Fruit fly (Drosophila melanogaster) whole organism, embryonic: ENCODE data around the gene Ac76E.

Experiments used
- Ada2b ChIP-seq: fragments of 200-800 bp; sonication (Bioruptor generic); IDR thresholded peaks from 2 replicates; pipeline ENCODE4 v1.3.6; 2022; ENCODE audit warnings: missing biosample characterization, missing genetic modification characterization
- Awh ChIP-seq: fragments of 200-800 bp; sonication (Bioruptor generic); IDR thresholded peaks from 2 replicates; pipeline ENCODE4, ENCODE4 v1.3.6; 2022; ENCODE audit warnings: missing biosample characterization, missing genetic modification characterization
- Blimp-1 ChIP-seq: fragments of 200-800 bp; sonication (Bioruptor generic); optimal IDR thresholded peaks from 3 replicates; lab custom pipeline; 2018; ENCODE audit warnings: missing biosample characterization, missing genetic modification characterization, mild to moderate bottlenecking, moderate library complexity, missing genetic modification reagents
- CG13123 ChIP-seq: fragments of 200-800 bp; sonication (Bioruptor generic); optimal IDR thresholded peaks from 2 replicates; lab custom pipeline; 2016; ENCODE audit warnings: missing biosample characterization, missing genetic modification characterization
- CG14710 ChIP-seq: fragments of 200-800 bp; sonication (Bioruptor generic); optimal IDR thresholded peaks from 3 replicates; lab custom pipeline; 2019; ENCODE audit warnings: missing biosample characterization, mild to moderate bottlenecking, missing genetic modification characterization, moderate library complexity
- CG1603 ChIP-seq: fragments of 200-800 bp; sonication (Bioruptor generic); optimal IDR thresholded peaks from 2 replicates; lab custom pipeline; 2019; ENCODE audit warnings: missing biosample characterization, mild to moderate bottlenecking, missing genetic modification characterization, moderate library complexity
- CG1647 ChIP-seq: fragments of 200-800 bp; sonication (Bioruptor generic); optimal IDR thresholded peaks from 3 replicates; lab custom pipeline; 2016; ENCODE audit warnings: missing biosample characterization, missing genetic modification characterization
- CG16779 ChIP-seq: fragments of 200-800 bp; sonication (Bioruptor generic); IDR thresholded peaks from 2 replicates; pipeline ENCODE4 v1.3.6; 2022; ENCODE audit warnings: missing biosample characterization, missing genetic modification characterization
- CG17328 ChIP-seq: fragments of 200-800 bp; sonication (Bioruptor generic); IDR thresholded peaks from 2 replicates; pipeline ENCODE4 v1.3.6; 2022; ENCODE audit warnings: missing biosample characterization, missing genetic modification characterization
- CG17361 ChIP-seq: fragments of 200-800 bp; sonication (Bioruptor generic); IDR thresholded peaks from 3 replicates; pipeline ENCODE4 v1.3.6; 2022; ENCODE audit warnings: missing biosample characterization, missing genetic modification characterization
- CG17829 ChIP-seq: fragments of 200-800 bp; optimal IDR thresholded peaks from 2 replicates; lab custom pipeline; 2019; ENCODE audit warnings: missing biosample characterization, mild to moderate bottlenecking, missing genetic modification characterization, moderate library complexity
- CG18764 ChIP-seq: fragments of 200-800 bp; sonication (Bioruptor generic); optimal IDR thresholded peaks from 3 replicates; lab custom pipeline; 2016; ENCODE audit warnings: missing biosample characterization, missing genetic modification characterization
- CG2712 ChIP-seq: fragments of 200-800 bp; optimal IDR thresholded peaks from 3 replicates; lab custom pipeline; 2019; ENCODE audit warnings: missing biosample characterization, mild to moderate bottlenecking, missing genetic modification characterization, moderate library complexity
- CG30431 ChIP-seq: fragments of 200-800 bp; sonication (Bioruptor generic); optimal IDR thresholded peaks from 2 replicates; lab custom pipeline; 2017; ENCODE audit warnings: missing biosample characterization, missing genetic modification characterization
- CG3163 ChIP-seq: fragments of 200-800 bp; sonication (Bioruptor generic); optimal IDR thresholded peaks from 3 replicates; lab custom pipeline; 2016; ENCODE audit warnings: missing biosample characterization, missing genetic modification characterization
- CG34422 ChIP-seq: fragments of 200-800 bp; sonication (Bioruptor generic); IDR thresholded peaks from 3 replicates; pipeline ENCODE4 v1.3.6; 2022; ENCODE audit warnings: missing biosample characterization, missing genetic modification characterization
- CG6689 ChIP-seq: fragments of 200-800 bp; sonication (Bioruptor generic); IDR thresholded peaks from 2 replicates; pipeline ENCODE4 v1.3.6; 2022; ENCODE audit warnings: missing biosample characterization, missing genetic modification characterization
- CG7963 ChIP-seq: fragments of 200-800 bp; sonication (Bioruptor generic); IDR thresholded peaks from 3 replicates; pipeline ENCODE4 v1.3.6; 2022; ENCODE audit warnings: missing biosample characterization, missing genetic modification characterization; ENCODE audit not compliant: partially characterized antibody
- CG8388 ChIP-seq: fragments of 200-800 bp; sonication (Bioruptor generic); optimal IDR thresholded peaks from 2 replicates; lab custom pipeline; 2019; ENCODE audit warnings: missing biosample characterization, mild to moderate bottlenecking, missing genetic modification characterization, moderate library complexity
- CG8765 ChIP-seq: fragments of 200-800 bp; sonication (Bioruptor generic); IDR thresholded peaks from 2 replicates; pipeline ENCODE4 v1.3.6; 2022; ENCODE audit warnings: missing biosample characterization, missing genetic modification characterization
- CG9437 ChIP-seq: fragments of 200-800 bp; sonication (Bioruptor generic); optimal IDR thresholded peaks from 2 replicates; lab custom pipeline; 2018; ENCODE audit warnings: missing biosample characterization, mild to moderate bottlenecking, missing genetic modification characterization
- CG9817 ChIP-seq: fragments of 200-800 bp; sonication (Bioruptor generic); optimal IDR thresholded peaks from 2 replicates; lab custom pipeline; 2018; ENCODE audit warnings: missing biosample characterization, mild to moderate bottlenecking, missing genetic modification characterization, moderate library complexity
- Camta ChIP-seq: fragments of 200-800 bp; sonication (Bioruptor generic); optimal IDR thresholded peaks from 2 replicates; lab custom pipeline; 2016; ENCODE audit warnings: missing biosample characterization, missing genetic modification characterization
- Deaf1 ChIP-seq: fragments of 200-800 bp; optimal IDR thresholded peaks from 3 replicates; lab custom pipeline; 2019; ENCODE audit warnings: missing biosample characterization, mild to moderate bottlenecking, missing genetic modification characterization, moderate library complexity
- Dip3 ChIP-seq: fragments of 200-800 bp; sonication (Bioruptor generic); optimal IDR thresholded peaks from 3 replicates; lab custom pipeline; 2016; ENCODE audit warnings: missing biosample characterization, missing genetic modification characterization
- Fer2 ChIP-seq: fragments of 200-800 bp; sonication (Bioruptor generic); optimal IDR thresholded peaks from 2 replicates; lab custom pipeline; 2018; ENCODE audit warnings: missing biosample characterization, mild to moderate bottlenecking, missing genetic modification characterization, moderate library complexity
- H2.0 ChIP-seq: fragments of 200-800 bp; sonication (Bioruptor generic); IDR thresholded peaks from 2 replicates; pipeline ENCODE4 v1.3.6; 2022; ENCODE audit warnings: missing biosample characterization, missing genetic modification characterization
- HmgD ChIP-seq: fragments of 200-800 bp; sonication (Bioruptor generic); optimal IDR thresholded peaks from 3 replicates; lab custom pipeline; 2016; ENCODE audit warnings: missing biosample characterization, missing genetic modification characterization
- MBD-R2 ChIP-seq: fragments of 200-800 bp; sonication (Bioruptor generic); IDR thresholded peaks from 2 replicates; pipeline ENCODE4 v1.3.6; 2022; ENCODE audit warnings: missing biosample characterization, missing genetic modification characterization
- MTF-1 ChIP-seq: fragments of 200-800 bp; sonication (Bioruptor generic); optimal IDR thresholded peaks from 2 replicates; lab custom pipeline; 2018; ENCODE audit warnings: missing biosample characterization, mild to moderate bottlenecking, missing genetic modification characterization, borderline replicate concordance
- Mad ChIP-seq: fragments of 200-800 bp; sonication (Bioruptor generic); optimal IDR thresholded peaks from 2 replicates; lab custom pipeline; 2016; ENCODE audit warnings: missing biosample characterization, missing genetic modification characterization
- Scr ChIP-seq: fragments of 200-800 bp; sonication (Bioruptor generic); IDR thresholded peaks from 2 replicates; pipeline ENCODE4 v1.3.6; 2022; ENCODE audit warnings: missing biosample characterization, missing genetic modification characterization; ENCODE audit not compliant: partially characterized antibody
- Sox102F ChIP-seq: fragments of 200-800 bp; sonication (Bioruptor generic); optimal IDR thresholded peaks from 2 replicates; lab custom pipeline; 2018; ENCODE audit warnings: missing biosample characterization, mild to moderate bottlenecking, missing genetic modification characterization, moderate library complexity
- Xrp1 ChIP-seq: fragments of 200-800 bp; sonication (Bioruptor generic); IDR thresholded peaks from 2 replicates; pipeline ENCODE4 v1.3.6; 2022; ENCODE audit warnings: missing biosample characterization, missing genetic modification characterization
- al ChIP-seq: fragments of 200-800 bp; sonication (Bioruptor generic); IDR thresholded peaks from 2 replicates; pipeline ENCODE4 v1.3.6; 2022; ENCODE audit warnings: missing biosample characterization, missing genetic modification characterization
- ase ChIP-seq: fragments of 200-800 bp; sonication (Bioruptor generic); IDR thresholded peaks from 3 replicates; pipeline ENCODE4 v1.3.6; 2022; ENCODE audit warnings: missing biosample characterization, missing genetic modification characterization
- ato ChIP-seq: fragments of 200-800 bp; sonication (Bioruptor generic); IDR thresholded peaks from 2 replicates; pipeline ENCODE4 v1.3.6; 2022; ENCODE audit warnings: missing biosample characterization, missing genetic modification characterization; ENCODE audit not compliant: partially characterized antibody
- bcd ChIP-seq: fragments of 200-800 bp; sonication (Bioruptor generic); optimal IDR thresholded peaks from 2 replicates; lab custom pipeline; 2017; ENCODE audit warnings: missing biosample characterization, mild to moderate bottlenecking, missing genetic modification characterization
- dimm ChIP-seq: fragments of 200-800 bp; sonication (Bioruptor generic); IDR thresholded peaks from 2 replicates; pipeline ENCODE4 v1.3.6; 2022; ENCODE audit warnings: missing biosample characterization, missing genetic modification characterization
- ftz-f1 ChIP-seq: fragments of 200-800 bp; sonication (Bioruptor generic); optimal IDR thresholded peaks from 2 replicates; lab custom pipeline; 2016; ENCODE audit warnings: missing biosample characterization, missing genetic modification characterization
- h ChIP-seq: fragments of >200 bp; optimal IDR thresholded peaks from 2 replicates; lab custom pipeline; 2017
- kni ChIP-seq: fragments of 200-800 bp; sonication (Bioruptor generic); optimal IDR thresholded peaks from 3 replicates; lab custom pipeline; 2017; ENCODE audit warnings: mild to moderate bottlenecking, missing biosample characterization, missing genetic modification reagents, missing genetic modification characterization
- lbe ChIP-seq: fragments of 200-800 bp; sonication (Bioruptor generic); optimal IDR thresholded peaks from 2 replicates; lab custom pipeline; 2016; ENCODE audit warnings: missing biosample characterization, mild to moderate bottlenecking, missing genetic modification characterization
- mirr ChIP-seq: fragments of 200-800 bp; sonication (Bioruptor generic); optimal IDR thresholded peaks from 3 replicates; lab custom pipeline; 2018; ENCODE audit warnings: missing biosample characterization, mild to moderate bottlenecking, missing genetic modification characterization
- nom ChIP-seq: fragments of 200-800 bp; sonication (Bioruptor generic); optimal IDR thresholded peaks from 2 replicates; lab custom pipeline; 2017; ENCODE audit warnings: missing biosample characterization, missing genetic modification characterization, mild to moderate bottlenecking, moderate library complexity, missing genetic modification reagents
- onecut ChIP-seq: fragments of 200-800 bp; sonication (Bioruptor generic); IDR thresholded peaks from 2 replicates; pipeline ENCODE4 v1.3.6; 2022; ENCODE audit warnings: missing biosample characterization, missing genetic modification characterization
- peb ChIP-seq: fragments of 200-800 bp; sonication (Bioruptor generic); IDR thresholded peaks from 2 replicates; pipeline ENCODE4 v1.3.6; 2022; ENCODE audit warnings: missing biosample characterization, missing genetic modification characterization
- salm ChIP-seq: fragments of 200-800 bp; sonication (Bioruptor generic); optimal IDR thresholded peaks from 2 replicates; lab custom pipeline; 2018; ENCODE audit warnings: missing biosample characterization, mild to moderate bottlenecking, missing genetic modification characterization
- stwl ChIP-seq: fragments of 200-800 bp; sonication (Bioruptor generic); optimal IDR thresholded peaks from 3 replicates; lab custom pipeline; 2018; ENCODE audit warnings: missing biosample characterization, mild to moderate bottlenecking, missing genetic modification characterization, moderate library complexity
- vvl ChIP-seq: fragments of 200-800 bp; sonication (Bioruptor generic); IDR thresholded peaks from 2 replicates; pipeline ENCODE4 v1.3.6; 2022; ENCODE audit warnings: missing biosample characterization, missing genetic modification characterization
- yki ChIP-seq: fragments of >200 bp; optimal IDR thresholded peaks from 3 replicates; lab custom pipeline; 2018

Gene Ac76E

dm6 chr3L:19928435-19929011 lies 10.6 kb upstream of the Ac76E start, which contains the start of the genes CG8004 and RhoGDI (continued):
- TF ChIP-seq Ada2b (GFP tag; lab: Robert Waterston, UW) = peak; percentile 46
- no peak for TF ChIP-seq peb (GFP tag; lab: Robert Waterston, UW)
- TF ChIP-seq ase (GFP tag; lab: Robert Waterston, UW) = no peak
- peak; percentile 45 for TF ChIP-seq Fer2
- TF ChIP-seq H2.0 (GFP tag; lab: Robert Waterston, UW) = peak; percentile 52; the same call in 1 of the 2 replicates
- TF ChIP-seq bcd (GFP tag; lab: Kevin White, UChicago) = peak; percentile 53
- TF ChIP-seq ftz-f1 (GFP tag; lab: Kevin White, UChicago) = peak; percentile 14
- peak; percentile 5 for TF ChIP-seq nom
- TF ChIP-seq vvl = peak; percentile 76
- no peak for TF ChIP-seq kni
- peak; percentile 60 for TF ChIP-seq Blimp-1 (GFP tag; lab: Kevin White, UChicago)
- TF ChIP-seq onecut = no peak
- peak; percentile 56; the same call in 1 of the 2 replicates for TF ChIP-seq CG6689
- no peak for TF ChIP-seq CG7963 (GFP tag; lab: Robert Waterston, UW)
- no peak for TF ChIP-seq HmgD (GFP tag; lab: Kevin White, UChicago)
- TF ChIP-seq Mad (GFP tag; lab: Kevin White, UChicago) = peak; percentile 73
- no peak for TF ChIP-seq CG16779 (GFP tag; lab: Robert Waterston, UW)
- TF ChIP-seq CG1647 (GFP tag; lab: Kevin White, UChicago) = peak; percentile 63
- no peak for TF ChIP-seq lbe (GFP tag; lab: Kevin White, UChicago)
- TF ChIP-seq stwl (tag; lab: Kevin White, UChicago) = peak; percentile 70
- TF ChIP-seq yki (lab: Kevin White, UChicago) = no peak
- no peak for TF ChIP-seq ato (GFP tag; lab: Robert Waterston, UW)
- TF ChIP-seq dimm (GFP tag; lab: Robert Waterston, UW) = no peak
- TF ChIP-seq CG2712 = peak; percentile 70
- TF ChIP-seq CG17328 = peak; percentile 63
- no peak for TF ChIP-seq h (lab: Kevin White, UChicago)
- TF ChIP-seq CG17829 = peak; percentile 79
- no peak for TF ChIP-seq mirr
- TF ChIP-seq MBD-R2 (GFP tag; lab: Robert Waterston, UW) = peak; percentile 85
- peak; percentile 53 for TF ChIP-seq CG18764 (GFP tag; lab: Kevin White, UChicago)
- 0 out of 2 replicates have a peak, but pooled peaks have one; percentile 40 for TF ChIP-seq Awh (GFP tag; lab: Robert Waterston, UW)
- no peak for TF ChIP-seq CG8765 (GFP tag; lab: Robert Waterston, UW)
- TF ChIP-seq Sox102F (GFP tag; lab: Kevin White, UChicago) = peak; percentile 63
- TF ChIP-seq CG14710 = peak; percentile 88
- TF ChIP-seq CG17361 = peak; percentile 63; the same call in 1 of the 3 replicates
- peak; percentile 13 for TF ChIP-seq CG9437
- peak; percentile 25; the same call in 1 of the 2 replicates for TF ChIP-seq Scr (GFP tag; lab: Robert Waterston, UW)
- TF ChIP-seq salm (tag; lab: Kevin White, UChicago) = no peak
- peak; percentile 45 for TF ChIP-seq CG13123
- peak; percentile 70 for TF ChIP-seq Camta
- no peak for TF ChIP-seq CG34422 (GFP tag; lab: Robert Waterston, UW)
- TF ChIP-seq Dip3 (GFP tag; lab: Kevin White, UChicago) = peak; percentile 67
- peak; percentile 63 for TF ChIP-seq CG8388 (GFP tag; lab: Kevin White, UChicago)
- TF ChIP-seq al (GFP tag; lab: Robert Waterston, UW) = 0 out of 2 replicates have a peak, but pooled peaks have one; percentile 9
- no peak for TF ChIP-seq MTF-1 (GFP tag; lab: Kevin White, UChicago)
- TF ChIP-seq Xrp1 (GFP tag; lab: Robert Waterston, UW) = peak; percentile 67
- TF ChIP-seq Deaf1 (tag; lab: Kevin White, UChicago) = no peak
- no peak for TF ChIP-seq CG30431 (GFP tag; lab: Kevin White, UChicago)
- TF ChIP-seq CG9817 = peak; percentile 71
- TF ChIP-seq CG1603 = peak; percentile 73
- TF ChIP-seq CG3163 (GFP tag; lab: Kevin White, UChicago) = peak; percentile 11
